Worm (Caenorhabditis elegans): ENCODE measurements around the gene ZK228.4.

- peak; percentile 16 for TF ChIP-seq ceh-28 (tag; optimal IDR thresholded peaks at IDR 0.05)
- TF ChIP-seq nhr-237 (tag; optimal IDR thresholded peaks at IDR 0.05): no peak
- TF ChIP-seq nhr-11 (tag; optimal IDR thresholded peaks at IDR 0.05): peak; percentile 27
- TF ChIP-seq R02D3.7 (tag; optimal IDR thresholded peaks at IDR 0.05): no peak
- no peak for TF ChIP-seq unc-39 (tag; optimal IDR thresholded peaks at IDR 0.05)
Observed at ce11 chrV:18490284-18490832, 27.8 kb downstream of the ZK228.4 start.

Measured in whole organism, L4 larva.